Fruit fly (Drosophila melanogaster) whole organism, adult: ENCODE measurements around the gene Ssl2.

Experiments used
- CG11617 ChIP-seq: fragments of 200-800 bp; sonication (Bioruptor generic); optimal IDR thresholded peaks from 2 replicates; lab custom pipeline; 2017; ENCODE audit warnings: mild to moderate bottlenecking, missing biosample characterization, missing genetic modification reagents, missing genetic modification characterization
- CG12768 ChIP-seq: fragments of 200-800 bp; sonication (Bioruptor generic); optimal IDR thresholded peaks from 2 replicates; lab custom pipeline; 2017; ENCODE audit warnings: missing biosample characterization, missing genetic modification characterization, mild to moderate bottlenecking, moderate library complexity, missing genetic modification reagents
- CG1620 ChIP-seq: fragments of 200-800 bp; sonication (Bioruptor generic); optimal IDR thresholded peaks from 2 replicates; lab custom pipeline; 2016; ENCODE audit warnings: missing biosample characterization, missing genetic modification characterization
- CG7045 ChIP-seq: fragments of 200-800 bp; sonication (Bioruptor generic); optimal IDR thresholded peaks from 2 replicates; lab custom pipeline; 2017; ENCODE audit warnings: missing biosample characterization, mild to moderate bottlenecking, missing genetic modification characterization
- CG7101 ChIP-seq: fragments of 200-800 bp; sonication (Bioruptor generic); optimal IDR thresholded peaks from 2 replicates; lab custom pipeline; 2018; ENCODE audit warnings: missing biosample characterization, mild to moderate bottlenecking, missing genetic modification characterization, moderate library complexity
- Clk ChIP-seq: fragments of 200-800 bp; sonication (Bioruptor generic); optimal IDR thresholded peaks from 2 replicates; lab custom pipeline; 2017; ENCODE audit warnings: missing biosample characterization, missing genetic modification characterization
- Crg-1 ChIP-seq: fragments of 200-800 bp; sonication (Bioruptor generic); optimal IDR thresholded peaks from 2 replicates; lab custom pipeline; 2016; ENCODE audit warnings: missing biosample characterization, missing genetic modification characterization
- Hr96 ChIP-seq: fragments of 200-800 bp; sonication (Bioruptor generic); optimal IDR thresholded peaks from 2 replicates; lab custom pipeline; 2016; ENCODE audit warnings: missing biosample characterization, missing genetic modification characterization
- bab1 ChIP-seq: fragments of 200-800 bp; sonication (Bioruptor generic); optimal IDR thresholded peaks from 3 replicates; lab custom pipeline; 2019; ENCODE audit warnings: missing biosample characterization, mild to moderate bottlenecking, missing genetic modification characterization, moderate library complexity
- cic ChIP-seq: fragments of 200-800 bp; sonication (Bioruptor generic); optimal IDR thresholded peaks from 2 replicates; lab custom pipeline; 2017; ENCODE audit warnings: missing biosample characterization, mild to moderate bottlenecking, missing genetic modification characterization, moderate library complexity
- cnc ChIP-seq, 2 experiments: fragments of >200 bp; optimal IDR thresholded peaks; 2 replicates each; lab custom pipeline; 2017
- kay ChIP-seq: fragments of 200-800 bp; sonication (Bioruptor generic); peaks from one replicate; lab custom pipeline; 2016; ENCODE audit warnings: missing biosample characterization, missing genetic modification characterization, borderline replicate concordance
- ovo ChIP-seq: fragments of 200-800 bp; sonication (Bioruptor generic); optimal IDR thresholded peaks from 2 replicates; lab custom pipeline; 2016; ENCODE audit warnings: missing biosample characterization, missing genetic modification characterization
- toe ChIP-seq: fragments of 200-800 bp; sonication (Bioruptor generic); optimal IDR thresholded peaks from 2 replicates; lab custom pipeline; 2016; ENCODE audit warnings: missing biosample characterization, missing genetic modification characterization

- TF ChIP-seq CG1620 (GFP tag; lab: Kevin White, UChicago) = peak; percentile 61
- TF ChIP-seq CG11617 (GFP tag; lab: Kevin White, UChicago) = peak; percentile 39
- no peak for TF ChIP-seq bab1 (GFP tag; lab: Kevin White, UChicago)
- TF ChIP-seq cnc (optimal IDR thresholded peaks at IDR 0.05; lab: Kevin White, UChicago) = no peak
- peak; percentile 19 for TF ChIP-seq CG7045 (GFP tag; lab: Kevin White, UChicago)
- TF ChIP-seq CG7101 (tag; lab: Kevin White, UChicago) = no peak
- no peak for TF ChIP-seq Hr96 (GFP tag; lab: Kevin White, UChicago)
- no peak for TF ChIP-seq kay (GFP tag; lab: Kevin White, UChicago)
- peak; percentile 21 for TF ChIP-seq cic (GFP tag; lab: Kevin White, UChicago)
- no peak for TF ChIP-seq CG12768
- no peak for TF ChIP-seq Clk (GFP tag; lab: Kevin White, UChicago)
- peak; percentile 4 for TF ChIP-seq ovo (GFP tag; lab: Kevin White, UChicago)
- no peak for TF ChIP-seq toe (GFP tag; lab: Kevin White, UChicago)
- peak; percentile 71 for TF ChIP-seq Crg-1 (GFP tag; lab: Kevin White, UChicago)
Observed at dm6 chr3R:29039704-29040430, 7.4 kb upstream of the Ssl2 start.
